Worm (Caenorhabditis elegans) whole organism, L1 larva: ENCODE results near the gene abhd-5.1.

ENCODE experiments used
- C16A3.4 ChIP-seq: fragments of 150-350 bp; optimal IDR thresholded peaks from 2 replicates; lab custom pipeline; 2014; ENCODE audit warnings: missing biosample characterization, missing genetic modification characterization
- aly-2 ChIP-seq: fragments of 150-350 bp; optimal IDR thresholded peaks from 2 replicates; lab custom pipeline; 2014; ENCODE audit warnings: missing biosample characterization, missing genetic modification characterization
- ama-1 ChIP-seq: fragments of 150-350 bp; optimal IDR thresholded peaks from 2 replicates; lab custom pipeline; 2014
- ceh-82 ChIP-seq, 3 experiments: fragments of 150-350 bp in 1 of 3; sonication (generic microtip) in 2 of 3; optimal IDR thresholded peaks; 2 replicates each; lab custom pipeline; 2014 to 2017; ENCODE audit warnings: missing biosample characterization in 3 of 3, missing genetic modification characterization in 3 of 3
- elt-3 ChIP-seq, 6 experiments: fragments of 150-350 bp in 1 of 6; sonication (generic microtip); optimal IDR thresholded peaks; 2 replicates each; lab custom pipeline; 2017 to 2018; ENCODE audit warnings: missing biosample characterization in 6 of 6, missing genetic modification characterization in 6 of 6, inconsistent platforms in 1 of 6
- fkh-10 ChIP-seq: sonication (generic microtip); optimal IDR thresholded peaks from 2 replicates; lab custom pipeline; 2017; ENCODE audit warnings: missing biosample characterization, missing genetic modification reagents, missing genetic modification characterization
- pqm-1 ChIP-seq: sonication (generic microtip); optimal IDR thresholded peaks from 3 replicates; lab custom pipeline; 2017; ENCODE audit warnings: missing biosample characterization, missing genetic modification characterization

DNA sequence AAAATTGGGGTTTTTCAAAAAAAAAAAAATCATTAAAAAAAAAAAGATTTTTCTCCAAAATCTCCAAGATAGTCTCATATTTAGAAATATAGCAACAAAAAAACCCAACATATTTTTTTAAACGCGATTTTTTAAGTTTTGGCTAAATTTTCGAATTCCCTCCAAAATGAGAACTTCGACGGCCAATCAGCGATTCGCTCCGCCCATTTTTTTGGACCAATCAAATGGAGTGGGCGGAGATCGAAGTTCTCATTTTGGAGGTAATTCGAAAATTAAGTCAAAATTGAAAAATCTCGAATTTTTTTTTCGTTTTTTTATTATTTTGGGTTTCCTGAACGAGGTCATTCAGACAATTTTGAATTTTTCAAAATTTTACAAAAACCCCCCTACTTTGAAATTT, 33.6 kb upstream of the abhd-5.1 start:
- TF ChIP-seq aly-2 (tag; lab: Kevin White, UChicago) (no peak), ceh-82 (tag; optimal IDR thresholded peaks at IDR 0.05; lab: Kevin White, UChicago) (no peak), elt-3 (tag; optimal IDR thresholded peaks at IDR 0.05; lab: Kevin White, UChicago) (no peak), fkh-10 (GFP tag; lab: Kevin White, UChicago) (no peak), C16A3.4 (tag; lab: Kevin White, UChicago) (no peak), pqm-1 (tag; lab: Kevin White, UChicago) (no peak), ama-1 (lab: Kevin White, UChicago) (no peak)
